Fruit fly (Drosophila melanogaster) whole organism, embryonic: ENCODE data around the gene CG5697.
A peak's percentile ranks its signal among the peaks of the same experiment; 100 is the strongest.

Experiments used
- CG10366 ChIP-seq: fragments of 200-800 bp; sonication (Bioruptor generic); IDR thresholded peaks from 2 replicates; pipeline ENCODE4 v1.3.6; 2022; ENCODE audit warnings: missing biosample characterization, missing genetic modification characterization
- CG11398 ChIP-seq: fragments of 200-800 bp; sonication (Bioruptor generic); optimal IDR thresholded peaks from 2 replicates; lab custom pipeline; 2016; ENCODE audit warnings: missing biosample characterization, missing genetic modification characterization
- CG11723 ChIP-seq: fragments of 200-800 bp; sonication (Bioruptor generic); optimal IDR thresholded peaks from 2 replicates; lab custom pipeline; 2017; ENCODE audit warnings: missing biosample characterization, mild to moderate bottlenecking, missing genetic modification characterization
- CG13624 ChIP-seq: fragments of 200-800 bp; sonication (Bioruptor generic); optimal IDR thresholded peaks from 2 replicates; lab custom pipeline; 2016; ENCODE audit warnings: missing biosample characterization, missing genetic modification characterization
- CG15073 ChIP-seq: fragments of 200-800 bp; sonication (Bioruptor generic); optimal IDR thresholded peaks from 2 replicates; lab custom pipeline; 2016; ENCODE audit warnings: missing biosample characterization, missing genetic modification characterization
- CG15601 ChIP-seq: fragments of 200-800 bp; sonication (Bioruptor generic); optimal IDR thresholded peaks from 3 replicates; lab custom pipeline; 2019; ENCODE audit warnings: missing biosample characterization, mild to moderate bottlenecking, missing genetic modification characterization, moderate library complexity
- CG1603 ChIP-seq: fragments of 200-800 bp; sonication (Bioruptor generic); optimal IDR thresholded peaks from 2 replicates; lab custom pipeline; 2019; ENCODE audit warnings: missing biosample characterization, mild to moderate bottlenecking, missing genetic modification characterization, moderate library complexity
- CG16779 ChIP-seq: fragments of 200-800 bp; sonication (Bioruptor generic); IDR thresholded peaks from 2 replicates; pipeline ENCODE4 v1.3.6; 2022; ENCODE audit warnings: missing biosample characterization, missing genetic modification characterization
- CG2202 ChIP-seq: fragments of 200-800 bp; sonication (Bioruptor generic); optimal IDR thresholded peaks from 2 replicates; lab custom pipeline; 2018; ENCODE audit warnings: missing biosample characterization, mild to moderate bottlenecking, missing genetic modification characterization
- CG3065 ChIP-seq: fragments of 200-800 bp; sonication (Bioruptor generic); optimal IDR thresholded peaks from 2 replicates; lab custom pipeline; 2016; ENCODE audit warnings: missing biosample characterization, missing genetic modification characterization
- CG32767 ChIP-seq: fragments of 200-800 bp; sonication (Bioruptor generic); IDR thresholded peaks from 2 replicates; pipeline ENCODE4 v1.3.6; 2022; ENCODE audit warnings: missing biosample characterization, missing genetic modification characterization
- CG3838 ChIP-seq: fragments of 200-800 bp; sonication (Bioruptor generic); optimal IDR thresholded peaks from 3 replicates; lab custom pipeline; 2016; ENCODE audit warnings: missing biosample characterization, missing genetic modification characterization
- CG4617 ChIP-seq: fragments of 200-800 bp; sonication (Bioruptor generic); optimal IDR thresholded peaks from 3 replicates; lab custom pipeline; 2016; ENCODE audit warnings: missing biosample characterization, missing genetic modification characterization, borderline replicate concordance
- CG4707 ChIP-seq: fragments of 200-800 bp; sonication (Bioruptor generic); optimal IDR thresholded peaks from 2 replicates; lab custom pipeline; 2018; ENCODE audit warnings: missing biosample characterization, mild to moderate bottlenecking, missing genetic modification characterization, moderate library complexity
- CG5245 ChIP-seq: fragments of 200-800 bp; sonication (Bioruptor generic); optimal IDR thresholded peaks from 3 replicates; lab custom pipeline; 2016; ENCODE audit warnings: missing biosample characterization, missing genetic modification characterization
- CG6175 ChIP-seq: fragments of 200-800 bp; sonication (Bioruptor generic); IDR thresholded peaks from 3 replicates; pipeline ENCODE4 v1.3.6; 2022; ENCODE audit warnings: missing biosample characterization, missing genetic modification characterization
- CG6854 ChIP-seq: fragments of 200-800 bp; sonication (Bioruptor generic); optimal IDR thresholded peaks from 3 replicates; lab custom pipeline; 2017; ENCODE audit warnings: missing biosample characterization, mild to moderate bottlenecking, missing genetic modification characterization
- CG7357 ChIP-seq: fragments of 200-800 bp; sonication (Bioruptor generic); IDR thresholded peaks from 3 replicates; pipeline ENCODE4 v1.3.6; 2022; ENCODE audit warnings: missing biosample characterization, missing genetic modification characterization
- D19A ChIP-seq: fragments of 200-800 bp; optimal IDR thresholded peaks from 3 replicates; lab custom pipeline; 2019; ENCODE audit warnings: missing biosample characterization, mild to moderate bottlenecking, missing genetic modification characterization, moderate library complexity
- H15 ChIP-seq: fragments of 200-800 bp; sonication (Bioruptor generic); IDR thresholded peaks from 3 replicates; pipeline ENCODE4 v1.3.6; 2022; ENCODE audit warnings: missing biosample characterization, missing genetic modification characterization
- Lim3 ChIP-seq: fragments of 200-800 bp; sonication (Bioruptor generic); IDR thresholded peaks from 2 replicates; pipeline ENCODE4 v1.3.6; 2022; ENCODE audit warnings: missing biosample characterization, missing genetic modification characterization
- Nf-YA ChIP-seq: fragments of 200-800 bp; sonication (Bioruptor generic); IDR thresholded peaks from 2 replicates; pipeline ENCODE4 v1.3.6; 2022; ENCODE audit warnings: missing biosample characterization, missing genetic modification characterization
- Poxn ChIP-seq: fragments of 200-800 bp; sonication (Bioruptor generic); IDR thresholded peaks from 2 replicates; pipeline ENCODE4 v1.3.6; 2022; ENCODE audit warnings: missing biosample characterization, missing genetic modification characterization
- Sox100B ChIP-seq: fragments of 200-800 bp; sonication (Bioruptor generic); optimal IDR thresholded peaks from 3 replicates; lab custom pipeline; 2018; ENCODE audit warnings: missing biosample characterization, mild to moderate bottlenecking, missing genetic modification characterization
- TFAM ChIP-seq: fragments of 200-800 bp; sonication (Bioruptor generic); optimal IDR thresholded peaks from 2 replicates; lab custom pipeline; 2017; ENCODE audit warnings: missing biosample characterization, missing genetic modification characterization, inconsistent platforms
- Trl ChIP-seq, 3 experiments: fragments of >200 bp in 2 of 3; fragments of 200-800 bp in 1 of 3; sonication (Bioruptor generic) in 1 of 3; optimal IDR thresholded peaks; 2 replicates in 1 of 3; 3 replicates in 2 of 3; lab custom pipeline; 2016 to 2017; ENCODE audit warnings: missing biosample characterization in 1 of 3, missing genetic modification characterization in 1 of 3
- Vsx1 ChIP-seq: fragments of 200-800 bp; sonication (Bioruptor generic); optimal IDR thresholded peaks from 2 replicates; lab custom pipeline; 2017; ENCODE audit warnings: missing biosample characterization, mild to moderate bottlenecking, missing genetic modification characterization, missing genetic modification reagents
- Xbp1 ChIP-seq: fragments of 200-800 bp; sonication (Bioruptor generic); optimal IDR thresholded peaks from 3 replicates; lab custom pipeline; 2016; ENCODE audit warnings: missing biosample characterization, mild to moderate bottlenecking, missing genetic modification characterization
- br ChIP-seq: fragments of >200 bp; optimal IDR thresholded peaks from 2 replicates; lab custom pipeline; 2017
- croc ChIP-seq: fragments of 200-800 bp; sonication (Bioruptor generic); conservative IDR thresholded peaks from 3 replicates; pipeline ENCODE4 v1.3.6; 2022; ENCODE audit warnings: missing biosample characterization, missing genetic modification characterization
- dmrt99B ChIP-seq: fragments of 200-800 bp; sonication (Bioruptor generic); optimal IDR thresholded peaks from 2 replicates; lab custom pipeline; 2018; ENCODE audit warnings: missing biosample characterization, mild to moderate bottlenecking, missing genetic modification characterization, moderate library complexity
- gfzf ChIP-seq: fragments of 200-800 bp; sonication (Bioruptor generic); optimal IDR thresholded peaks from 2 replicates; lab custom pipeline; 2016; ENCODE audit warnings: missing biosample characterization, mild to moderate bottlenecking, missing genetic modification characterization, moderate library complexity
- gsb-n ChIP-seq: fragments of 200-800 bp; sonication (Bioruptor generic); optimal IDR thresholded peaks from 3 replicates; lab custom pipeline; 2018; ENCODE audit warnings: missing biosample characterization, mild to moderate bottlenecking, missing genetic modification characterization
- gt ChIP-seq: fragments of 200-800 bp; sonication (Bioruptor generic); IDR thresholded peaks from 2 replicates; pipeline ENCODE4 v1.3.6; 2022; ENCODE audit warnings: missing biosample characterization, missing genetic modification characterization
- ham ChIP-seq: fragments of 200-800 bp; sonication (Bioruptor generic); IDR thresholded peaks from 2 replicates; pipeline ENCODE4 v1.3.6; 2022; ENCODE audit warnings: missing biosample characterization, missing genetic modification characterization
- hb ChIP-seq: fragments of 200-800 bp; sonication (Bioruptor generic); IDR thresholded peaks from 3 replicates; pipeline ENCODE4 v1.3.6; 2022; ENCODE audit warnings: missing biosample characterization, missing genetic modification characterization; ENCODE audit not compliant: partially characterized antibody
- insv ChIP-seq, 2 experiments: fragments of 200-800 bp; sonication (Bioruptor generic); optimal IDR thresholded peaks; 3 replicates each; lab custom pipeline; 2016 to 2018; ENCODE audit warnings: missing biosample characterization in 2 of 2, missing genetic modification characterization in 2 of 2
- jigr1 ChIP-seq: fragments of 200-800 bp; sonication (Bioruptor generic); IDR thresholded peaks from 3 replicates; pipeline ENCODE4 v1.3.6; 2022; ENCODE audit warnings: missing biosample characterization, missing genetic modification characterization
- kah ChIP-seq: fragments of 200-800 bp; sonication (Bioruptor generic); optimal IDR thresholded peaks from 2 replicates; lab custom pipeline; 2018; ENCODE audit warnings: missing biosample characterization, mild to moderate bottlenecking, missing genetic modification characterization
- knrl ChIP-seq: fragments of 200-800 bp; sonication (Bioruptor generic); IDR thresholded peaks from 3 replicates; pipeline ENCODE4 v1.3.6; 2022; ENCODE audit warnings: missing biosample characterization, missing genetic modification characterization; ENCODE audit not compliant: partially characterized antibody
- lola ChIP-seq, 3 experiments: fragments of >200 bp in 2 of 3; fragments of 200-800 bp in 1 of 3; sonication (Bioruptor generic) in 1 of 3; optimal IDR thresholded peaks; 2 replicates each; lab custom pipeline; 2017 to 2019; ENCODE audit warnings: missing biosample characterization in 3 of 3, missing genetic modification characterization in 3 of 3, mild to moderate bottlenecking in 1 of 3, moderate library complexity in 1 of 3
- nom ChIP-seq: fragments of 200-800 bp; sonication (Bioruptor generic); optimal IDR thresholded peaks from 2 replicates; lab custom pipeline; 2017; ENCODE audit warnings: missing biosample characterization, missing genetic modification characterization, mild to moderate bottlenecking, moderate library complexity, missing genetic modification reagents
- oc ChIP-seq: fragments of 200-800 bp; sonication (Bioruptor generic); optimal IDR thresholded peaks from 2 replicates; lab custom pipeline; 2018; ENCODE audit warnings: missing biosample characterization, mild to moderate bottlenecking, missing genetic modification characterization, moderate library complexity
- pum ChIP-seq: fragments of 200-800 bp; sonication (Bioruptor generic); optimal IDR thresholded peaks from 2 replicates; lab custom pipeline; 2016; ENCODE audit warnings: missing biosample characterization, missing genetic modification characterization
- schlank ChIP-seq: fragments of 200-800 bp; sonication (Bioruptor generic); optimal IDR thresholded peaks from 2 replicates; lab custom pipeline; 2018; ENCODE audit warnings: missing biosample characterization, mild to moderate bottlenecking, missing genetic modification characterization
- scrt ChIP-seq: fragments of 200-800 bp; sonication (Bioruptor generic); optimal IDR thresholded peaks from 2 replicates; lab custom pipeline; 2018; ENCODE audit warnings: missing biosample characterization, mild to moderate bottlenecking, missing genetic modification characterization, moderate library complexity
- sens ChIP-seq: fragments of 200-800 bp; sonication (Bioruptor generic); peaks from one replicate; lab custom pipeline; 2016; ENCODE audit warnings: missing biosample characterization, missing genetic modification characterization
- shn ChIP-seq: fragments of 200-800 bp; sonication (Bioruptor generic); optimal IDR thresholded peaks from 3 replicates; lab custom pipeline; 2016; ENCODE audit warnings: missing biosample characterization, missing genetic modification characterization
- slbo ChIP-seq: fragments of 200-800 bp; sonication (Bioruptor generic); IDR thresholded peaks from 2 replicates; pipeline ENCODE4 v1.3.6; 2022; ENCODE audit warnings: missing biosample characterization, missing genetic modification characterization
- wor ChIP-seq: fragments of 200-800 bp; sonication (Bioruptor generic); IDR thresholded peaks from 2 replicates; pipeline ENCODE4 v1.3.6; 2022; ENCODE audit warnings: missing biosample characterization, missing genetic modification characterization

The CG5697 gene

DNA sequence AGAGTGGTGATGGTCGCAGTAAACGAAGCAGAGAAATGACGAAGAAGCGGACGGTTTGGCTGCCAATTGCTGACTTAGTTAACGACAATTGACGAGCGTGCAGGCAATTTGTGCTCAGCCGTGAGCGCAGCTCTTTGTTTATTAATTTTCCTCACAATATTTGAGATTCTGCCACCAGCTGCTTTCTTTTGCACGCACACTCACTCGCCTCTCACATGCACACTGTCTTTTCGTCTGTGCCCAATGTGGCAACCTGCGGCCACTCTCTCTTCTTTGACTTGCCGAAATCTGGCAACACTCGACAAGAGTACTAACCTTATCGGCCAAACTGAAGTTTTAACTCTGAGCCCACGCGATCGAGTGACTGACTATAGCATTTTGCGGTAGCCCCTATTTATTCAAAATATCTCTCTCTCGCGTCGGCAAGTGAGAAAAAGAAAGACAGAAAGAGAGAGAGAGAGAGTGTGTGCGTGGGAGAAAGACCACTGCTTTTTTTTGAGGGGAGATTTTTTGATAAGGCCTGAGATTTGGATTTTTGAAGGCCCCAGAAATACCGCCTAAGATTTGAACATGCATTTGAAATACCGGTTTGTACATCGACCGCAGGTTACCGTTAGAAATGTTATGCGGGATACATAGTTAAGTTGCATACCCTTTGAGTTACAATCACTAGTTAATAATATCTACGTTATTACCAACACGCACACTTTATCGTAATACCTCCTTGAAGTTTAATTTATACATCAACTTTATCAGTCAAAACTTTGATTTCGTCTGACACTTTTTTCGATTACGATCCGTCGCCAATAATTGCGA, 44.9 kb downstream of the CG5697 start, which contains the start of gene Mvl (continued):
- TF ChIP-seq knrl (GFP tag; lab: Robert Waterston, UW) (no peak), gt (GFP tag; lab: Robert Waterston, UW) (no peak), CG13624 (GFP tag; lab: Kevin White, UChicago) (peak; percentile 32), shn (no peak), CG11723 (GFP tag; lab: Kevin White, UChicago) (no peak), Xbp1 (no peak), insv (GFP tag; optimal IDR thresholded peaks at IDR 0.05; lab: Kevin White, UChicago) (peak in 1 of 2 experiments; percentile 18), CG6175 (peak; percentile 89), CG10366 (GFP tag; lab: Robert Waterston, UW) (no peak), croc (no peak), Poxn (GFP tag; lab: Robert Waterston, UW) (no peak), CG3838 (GFP tag; lab: Kevin White, UChicago) (no peak), CG15073 (GFP tag; lab: Kevin White, UChicago) (no peak), wor (GFP tag; lab: Robert Waterston, UW) (no peak), Nf-YA (GFP tag; lab: Robert Waterston, UW) (no peak), CG6854 (GFP tag; lab: Kevin White, UChicago) (no peak), gsb-n (no peak), hb (GFP tag; lab: Robert Waterston, UW) (no peak), Sox100B (GFP tag; lab: Kevin White, UChicago) (no peak), CG16779 (GFP tag; lab: Robert Waterston, UW) (no peak), Lim3 (GFP tag; lab: Robert Waterston, UW) (no peak), br (lab: Kevin White, UChicago) (no peak), dmrt99B (tag; lab: Kevin White, UChicago) (no peak), jigr1 (GFP tag; lab: Robert Waterston, UW) (no peak), CG15601 (tag; lab: Kevin White, UChicago) (peak; percentile 20), CG11398 (GFP tag; lab: Kevin White, UChicago) (no peak), Trl (optimal IDR thresholded peaks at IDR 0.05; lab: Kevin White, UChicago) (peak; percentile 68 to 77), Trl (GFP tag; optimal IDR thresholded peaks at IDR 0.05; lab: Kevin White, UChicago) (peak; percentile 25), oc (tag; lab: Kevin White, UChicago) (no peak), lola (GFP tag; optimal IDR thresholded peaks at IDR 0.05; lab: Kevin White, UChicago) (no peak), CG3065 (no peak), gfzf (GFP tag; lab: Kevin White, UChicago) (peak; percentile 43), TFAM (GFP tag; lab: Kevin White, UChicago) (no peak), kah (GFP tag; lab: Kevin White, UChicago) (peak; percentile 26), pum (GFP tag; lab: Kevin White, UChicago) (no peak), CG32767 (no peak), CG4617 (GFP tag; lab: Kevin White, UChicago) (peak; percentile 62), CG4707 (GFP tag; lab: Kevin White, UChicago) (no peak), sens (GFP tag; lab: Kevin White, UChicago) (peak; percentile 90), H15 (GFP tag; lab: Robert Waterston, UW) (no peak), Vsx1 (GFP tag; lab: Kevin White, UChicago) (no peak), D19A (no peak), ham (no peak), schlank (tag; lab: Kevin White, UChicago) (no peak), nom (GFP tag; lab: Kevin White, UChicago) (peak; percentile 28), CG1603 (peak; percentile 58), scrt (GFP tag; lab: Kevin White, UChicago) (no peak), CG2202 (tag; lab: Kevin White, UChicago) (no peak), CG7357 (GFP tag; lab: Robert Waterston, UW) (no peak), CG5245 (GFP tag; lab: Kevin White, UChicago) (no peak), slbo (GFP tag; lab: Robert Waterston, UW) (no peak)
